Fruit fly (Drosophila melanogaster) whole organism, embryonic: Measurements from ENCODE around the gene CG6654.
A peak's percentile ranks its signal among the peaks of the same experiment; 100 is the strongest.

Experiments used
- B-H1 ChIP-seq: fragments of 200-800 bp; sonication (Bioruptor generic); IDR thresholded peaks from 3 replicates; pipeline ENCODE4 v1.3.6; 2022; ENCODE audit warnings: missing biosample characterization, missing genetic modification characterization
- CG11085 ChIP-seq: fragments of 200-800 bp; sonication (Bioruptor generic); IDR thresholded peaks from 2 replicates; pipeline ENCODE4 v1.3.6; 2022; ENCODE audit warnings: missing biosample characterization, missing genetic modification characterization
- CG11723 ChIP-seq: fragments of 200-800 bp; sonication (Bioruptor generic); optimal IDR thresholded peaks from 2 replicates; lab custom pipeline; 2017; ENCODE audit warnings: missing biosample characterization, mild to moderate bottlenecking, missing genetic modification characterization
- CG12236 ChIP-seq: fragments of 200-800 bp; sonication (Bioruptor generic); optimal IDR thresholded peaks from 2 replicates; lab custom pipeline; 2016; ENCODE audit warnings: missing biosample characterization, missing genetic modification characterization
- CG13424 ChIP-seq: fragments of 200-800 bp; sonication (Bioruptor generic); optimal IDR thresholded peaks from 2 replicates; lab custom pipeline; 2019; ENCODE audit warnings: missing biosample characterization, mild to moderate bottlenecking, missing genetic modification characterization, moderate library complexity
- CG14965 ChIP-seq: fragments of 200-800 bp; sonication (Bioruptor generic); optimal IDR thresholded peaks from 2 replicates; lab custom pipeline; 2016; ENCODE audit warnings: missing biosample characterization, missing genetic modification characterization, borderline replicate concordance
- CG2875 ChIP-seq: fragments of 200-800 bp; sonication (Bioruptor generic); optimal IDR thresholded peaks from 2 replicates; lab custom pipeline; 2017; ENCODE audit warnings: missing biosample characterization, mild to moderate bottlenecking, missing genetic modification characterization, missing genetic modification reagents
- CG5180 ChIP-seq: fragments of 200-800 bp; sonication (Bioruptor generic); optimal IDR thresholded peaks from 3 replicates; lab custom pipeline; 2017; ENCODE audit warnings: missing biosample characterization, missing genetic modification characterization, mild to moderate bottlenecking, moderate library complexity, missing genetic modification reagents
- CG6654 ChIP-seq: fragments of 200-800 bp; sonication (Bioruptor generic); optimal IDR thresholded peaks from 2 replicates; lab custom pipeline; 2017; ENCODE audit warnings: missing biosample characterization, mild to moderate bottlenecking, missing genetic modification characterization
- CG7556 ChIP-seq: fragments of 200-800 bp; sonication (Bioruptor generic); optimal IDR thresholded peaks from 2 replicates; lab custom pipeline; 2017; ENCODE audit warnings: missing biosample characterization, mild to moderate bottlenecking, missing genetic modification characterization
- CG7786 ChIP-seq: fragments of 200-800 bp; sonication (Bioruptor generic); optimal IDR thresholded peaks from 2 replicates; lab custom pipeline; 2016; ENCODE audit warnings: missing biosample characterization, missing genetic modification characterization
- CG8290 ChIP-seq, 3 experiments: fragments of 200-800 bp; sonication (Bioruptor generic); optimal IDR thresholded peaks; 2 replicates each; lab custom pipeline; 2016 to 2019; ENCODE audit warnings: missing biosample characterization in 3 of 3, missing genetic modification characterization in 3 of 3, mild to moderate bottlenecking in 2 of 3, moderate library complexity in 1 of 3
- CG9727 ChIP-seq: fragments of 200-800 bp; sonication (Bioruptor generic); optimal IDR thresholded peaks from 3 replicates; lab custom pipeline; 2017; ENCODE audit warnings: missing biosample characterization, mild to moderate bottlenecking, missing genetic modification characterization
- Dfd ChIP-seq, 2 experiments: fragments of >200 bp; optimal IDR thresholded peaks; 2 replicates each; lab custom pipeline; 2017; ENCODE audit warnings: missing biosample characterization in 2 of 2, missing genetic modification characterization in 2 of 2
- GATAe ChIP-seq: fragments of 200-800 bp; sonication (Bioruptor generic); conservative IDR thresholded peaks from 2 replicates; pipeline ENCODE4 v1.3.6; 2022; ENCODE audit warnings: missing biosample characterization, missing genetic modification characterization
- MESR4 ChIP-seq: fragments of 200-800 bp; sonication (Bioruptor generic); optimal IDR thresholded peaks from 2 replicates; lab custom pipeline; 2018; ENCODE audit warnings: missing biosample characterization, mild to moderate bottlenecking, missing genetic modification characterization, moderate library complexity
- MTF-1 ChIP-seq: fragments of 200-800 bp; sonication (Bioruptor generic); optimal IDR thresholded peaks from 2 replicates; lab custom pipeline; 2018; ENCODE audit warnings: missing biosample characterization, mild to moderate bottlenecking, missing genetic modification characterization, borderline replicate concordance
- Meics ChIP-seq: fragments of 200-800 bp; sonication (Bioruptor generic); optimal IDR thresholded peaks from 2 replicates; lab custom pipeline; 2017; ENCODE audit warnings: missing biosample characterization, mild to moderate bottlenecking, missing genetic modification characterization
- Myb ChIP-seq: fragments of 200-800 bp; sonication (Bioruptor generic); optimal IDR thresholded peaks from 2 replicates; lab custom pipeline; 2016; ENCODE audit warnings: missing biosample characterization, missing genetic modification characterization
- NfI ChIP-seq: fragments of 200-800 bp; sonication (Bioruptor generic); optimal IDR thresholded peaks from 3 replicates; lab custom pipeline; 2018; ENCODE audit warnings: missing biosample characterization, mild to moderate bottlenecking, missing genetic modification characterization, moderate library complexity
- PHDP ChIP-seq: fragments of 200-800 bp; sonication (Bioruptor generic); optimal IDR thresholded peaks from 3 replicates; lab custom pipeline; 2018; ENCODE audit warnings: missing biosample characterization, mild to moderate bottlenecking, missing genetic modification characterization, moderate library complexity
- Rx ChIP-seq: fragments of 200-800 bp; sonication (Bioruptor generic); IDR thresholded peaks from 2 replicates; pipeline ENCODE4 v1.3.6; 2022; ENCODE audit warnings: missing biosample characterization, missing genetic modification characterization
- Sin3A ChIP-seq: fragments of >200 bp; optimal IDR thresholded peaks from 2 replicates; lab custom pipeline; 2018
- Sox100B ChIP-seq: fragments of 200-800 bp; sonication (Bioruptor generic); optimal IDR thresholded peaks from 3 replicates; lab custom pipeline; 2018; ENCODE audit warnings: missing biosample characterization, mild to moderate bottlenecking, missing genetic modification characterization
- TFAM ChIP-seq: fragments of 200-800 bp; sonication (Bioruptor generic); optimal IDR thresholded peaks from 2 replicates; lab custom pipeline; 2017; ENCODE audit warnings: missing biosample characterization, missing genetic modification characterization, inconsistent platforms
- YL-1 ChIP-seq: fragments of 200-800 bp; sonication (Bioruptor generic); optimal IDR thresholded peaks from 3 replicates; lab custom pipeline; 2017; ENCODE audit warnings: missing biosample characterization, mild to moderate bottlenecking, missing genetic modification characterization
- amos ChIP-seq: fragments of 200-800 bp; sonication (Bioruptor generic); IDR thresholded peaks from 2 replicates; pipeline ENCODE4 v1.3.6; 2022; ENCODE audit warnings: missing biosample characterization, missing genetic modification characterization; ENCODE audit not compliant: partially characterized antibody
- aop ChIP-seq: fragments of 200-800 bp; sonication (Bioruptor generic); IDR thresholded peaks from 2 replicates; pipeline ENCODE4 v1.3.6; 2022; ENCODE audit warnings: missing biosample characterization, missing genetic modification characterization
- cg ChIP-seq: fragments of 200-800 bp; sonication (Bioruptor generic); optimal IDR thresholded peaks from 3 replicates; lab custom pipeline; 2019; ENCODE audit warnings: missing biosample characterization, mild to moderate bottlenecking, missing genetic modification characterization, moderate library complexity
- chinmo ChIP-seq: fragments of 200-800 bp; sonication (Bioruptor generic); IDR thresholded peaks from 4 replicates; pipeline ENCODE4 v1.3.6; 2022; ENCODE audit warnings: missing biosample characterization, missing genetic modification characterization; ENCODE audit not compliant: partially characterized antibody
- chm ChIP-seq: fragments of 200-800 bp; sonication (Bioruptor generic); IDR thresholded peaks from 2 replicates; pipeline ENCODE4 v1.3.6; 2022; ENCODE audit warnings: missing biosample characterization, missing genetic modification characterization
- ci ChIP-seq: fragments of 200-800 bp; sonication (Bioruptor generic); IDR thresholded peaks from 3 replicates; pipeline ENCODE4 v1.3.6; 2022; ENCODE audit warnings: missing biosample characterization, missing genetic modification characterization
- crol ChIP-seq: fragments of 200-800 bp; sonication (Bioruptor generic); IDR thresholded peaks from 2 replicates; pipeline ENCODE4 v1.3.6; 2022; ENCODE audit warnings: missing biosample characterization, missing genetic modification characterization
- esg ChIP-seq: fragments of 200-800 bp; sonication (Bioruptor generic); conservative IDR thresholded peaks from 2 replicates; pipeline ENCODE4 v1.3.6; 2022; ENCODE audit warnings: missing biosample characterization, missing genetic modification characterization
- ewg ChIP-seq: fragments of 200-800 bp; sonication (Bioruptor generic); optimal IDR thresholded peaks from 3 replicates; lab custom pipeline; 2017; ENCODE audit warnings: mild to moderate bottlenecking, missing biosample characterization, missing genetic modification reagents, missing genetic modification characterization
- exex ChIP-seq: fragments of 200-800 bp; sonication (Bioruptor generic); optimal IDR thresholded peaks from 4 replicates; lab custom pipeline; 2018; ENCODE audit warnings: missing biosample characterization, mild to moderate bottlenecking, missing genetic modification characterization, moderate library complexity
- gce ChIP-seq: fragments of 200-800 bp; sonication (Bioruptor generic); IDR thresholded peaks from 3 replicates; pipeline ENCODE4 v1.3.6; 2022; ENCODE audit warnings: missing biosample characterization, missing genetic modification characterization
- gem ChIP-seq: fragments of 200-800 bp; sonication (Bioruptor generic); optimal IDR thresholded peaks from 2 replicates; lab custom pipeline; 2019; ENCODE audit warnings: missing biosample characterization, mild to moderate bottlenecking, missing genetic modification characterization, moderate library complexity
- ham ChIP-seq: fragments of 200-800 bp; sonication (Bioruptor generic); IDR thresholded peaks from 2 replicates; pipeline ENCODE4 v1.3.6; 2022; ENCODE audit warnings: missing biosample characterization, missing genetic modification characterization
- ind ChIP-seq: fragments of 200-800 bp; sonication (Bioruptor generic); optimal IDR thresholded peaks from 3 replicates; lab custom pipeline; 2016; ENCODE audit warnings: missing biosample characterization, missing genetic modification characterization
- kni ChIP-seq: fragments of 200-800 bp; sonication (Bioruptor generic); optimal IDR thresholded peaks from 3 replicates; lab custom pipeline; 2017; ENCODE audit warnings: mild to moderate bottlenecking, missing biosample characterization, missing genetic modification reagents, missing genetic modification characterization
- lbe ChIP-seq: fragments of 200-800 bp; sonication (Bioruptor generic); optimal IDR thresholded peaks from 2 replicates; lab custom pipeline; 2016; ENCODE audit warnings: missing biosample characterization, mild to moderate bottlenecking, missing genetic modification characterization
- lilli ChIP-seq: fragments of 200-800 bp; sonication (Bioruptor generic); optimal IDR thresholded peaks from 3 replicates; lab custom pipeline; 2016; ENCODE audit warnings: missing biosample characterization, missing genetic modification characterization
- pita ChIP-seq: fragments of 200-800 bp; sonication (Bioruptor generic); optimal IDR thresholded peaks from 2 replicates; lab custom pipeline; 2017; ENCODE audit warnings: missing biosample characterization, mild to moderate bottlenecking, missing genetic modification characterization
- stc ChIP-seq: fragments of 200-800 bp; sonication (Bioruptor generic); IDR thresholded peaks from 2 replicates; pipeline ENCODE4 v1.3.6; 2022; ENCODE audit warnings: missing biosample characterization, missing genetic modification characterization
- tgo ChIP-seq: fragments of 200-800 bp; sonication (Bioruptor generic); IDR thresholded peaks from 3 replicates; pipeline ENCODE4 v1.3.6; 2022; ENCODE audit warnings: missing biosample characterization, missing genetic modification characterization
- wek ChIP-seq: fragments of 200-800 bp; sonication (Bioruptor generic); optimal IDR thresholded peaks from 3 replicates; lab custom pipeline; 2018; ENCODE audit warnings: missing biosample characterization, mild to moderate bottlenecking, missing genetic modification characterization, moderate library complexity

Gene CG6654

DNA sequence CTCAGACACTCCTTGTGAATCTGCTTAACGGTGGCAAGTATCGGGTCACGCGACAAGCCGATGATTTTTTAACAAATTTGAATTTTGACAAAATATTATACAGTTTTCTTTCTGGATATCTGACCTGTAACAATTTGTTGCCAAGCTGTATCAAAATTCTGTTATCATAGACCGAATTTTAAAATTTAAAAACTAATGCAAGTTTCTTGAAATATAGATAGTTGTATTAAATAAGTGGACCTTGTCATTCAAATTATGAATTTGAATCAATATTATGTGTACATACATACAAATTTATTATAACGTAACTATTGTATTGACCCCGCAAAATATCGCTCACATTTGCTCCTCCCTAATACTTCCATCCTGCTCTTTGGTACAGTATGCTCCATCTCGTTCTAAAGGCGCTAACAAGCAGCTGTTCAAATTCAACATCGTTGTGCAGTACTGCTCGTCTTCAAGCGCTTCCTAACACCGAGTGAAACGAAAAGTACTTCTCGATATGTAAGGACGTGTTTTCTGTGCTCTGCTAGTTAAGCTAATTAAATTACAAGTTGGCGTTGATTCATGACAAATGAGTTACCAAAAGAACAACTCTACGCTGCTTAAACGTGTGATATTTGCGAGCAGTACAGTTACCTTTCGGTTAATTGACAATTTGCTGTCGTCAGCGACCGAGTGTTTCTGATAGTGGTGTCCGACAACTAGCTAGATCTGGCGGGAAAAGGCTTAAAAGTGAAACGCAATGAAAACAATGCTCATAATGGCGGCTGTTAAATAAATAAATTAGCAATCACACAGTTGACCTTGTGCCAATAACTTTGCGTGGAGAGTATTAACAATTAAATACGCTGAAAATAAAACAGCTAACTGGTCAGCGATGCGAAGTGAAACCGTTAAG lies 17.1 kb downstream of the CG6654 start, which contains the start of the genes Kpc1 and CG42542 (continued):
- TF ChIP-seq chinmo (GFP tag; lab: Robert Waterston, UW): peak; percentile 88; the same call in 2 of the 4 replicates
- peak; percentile 2 for TF ChIP-seq CG5180
- peak; percentile 74 for TF ChIP-seq ci (GFP tag; lab: Robert Waterston, UW)
- TF ChIP-seq CG11085 (GFP tag; lab: Robert Waterston, UW): no peak; the same call in 1 of the 2 replicates
- TF ChIP-seq TFAM (GFP tag; lab: Kevin White, UChicago): no peak
- peak; percentile 75 for TF ChIP-seq CG7556
- no peak for TF ChIP-seq crol (GFP tag; lab: Robert Waterston, UW)
- TF ChIP-seq CG9727: peak; percentile 73
- TF ChIP-seq aop: no peak
- TF ChIP-seq wek: no peak
- peak; percentile 84 for TF ChIP-seq MESR4
- peak; percentile 76 for TF ChIP-seq ind
- no peak for TF ChIP-seq CG6654
- TF ChIP-seq exex: peak; percentile 40
- peak; percentile 47 for TF ChIP-seq NfI
- TF ChIP-seq lbe (GFP tag; lab: Kevin White, UChicago): no peak
- peak; percentile 80 for TF ChIP-seq Myb (GFP tag; lab: Kevin White, UChicago)
- TF ChIP-seq amos: peak; percentile 89
- TF ChIP-seq CG14965 (GFP tag; lab: Kevin White, UChicago): no peak
- no peak for TF ChIP-seq stc
- TF ChIP-seq CG2875 (GFP tag; lab: Kevin White, UChicago): no peak
- no peak for TF ChIP-seq GATAe
- TF ChIP-seq ham (GFP tag; lab: Robert Waterston, UW): no peak
- TF ChIP-seq gem (tag; lab: Kevin White, UChicago): no peak
- no peak for TF ChIP-seq PHDP (tag; lab: Kevin White, UChicago)
- TF ChIP-seq gce (GFP tag; lab: Robert Waterston, UW): no peak; the same call in 2 of the 3 replicates
- peak; percentile 64; the same call in 1 of the 2 replicates for TF ChIP-seq chm (GFP tag; lab: Robert Waterston, UW)
- peak; percentile 55; the same call in 2 of the 3 replicates for TF ChIP-seq tgo
- TF ChIP-seq pita (GFP tag; lab: Kevin White, UChicago): no peak
- peak; percentile 89 for TF ChIP-seq Sin3A (lab: Kevin White, UChicago)
- peak; percentile 39 for TF ChIP-seq kni (GFP tag; lab: Kevin White, UChicago)
- peak; percentile 63 for TF ChIP-seq YL-1 (GFP tag; lab: Kevin White, UChicago)
- peak; percentile 23 for TF ChIP-seq ewg
- TF ChIP-seq Meics: peak; percentile 64
- TF ChIP-seq CG7786 (GFP tag; lab: Kevin White, UChicago): peak; percentile 81
- no peak for TF ChIP-seq Sox100B (GFP tag; lab: Kevin White, UChicago)
- peak; percentile 89 for TF ChIP-seq lilli (GFP tag; lab: Kevin White, UChicago)
- peak; percentile 60 for TF ChIP-seq MTF-1
- no peak for TF ChIP-seq cg (GFP tag; lab: Kevin White, UChicago)
- TF ChIP-seq Rx: peak; percentile 47; the same call in 1 of the 2 replicates
- TF ChIP-seq CG12236 (GFP tag; lab: Kevin White, UChicago): peak; percentile 33
- TF ChIP-seq CG13424 (tag; lab: Kevin White, UChicago): peak; percentile 74
- TF ChIP-seq Dfd (GFP tag; optimal IDR thresholded peaks at IDR 0.05; lab: Kevin White, UChicago): no peak
- no peak; the same call in 2 of the 3 replicates for TF ChIP-seq B-H1 (GFP tag; lab: Robert Waterston, UW)
- peak; percentile 28; the same call in 1 of the 2 replicates for TF ChIP-seq esg (GFP tag; lab: Robert Waterston, UW)
- peak; percentile 56 for TF ChIP-seq CG11723 (GFP tag; lab: Kevin White, UChicago)
- TF ChIP-seq CG8290 (GFP tag; optimal IDR thresholded peaks at IDR 0.05; lab: Kevin White, UChicago): peak; percentile 43
- peak; percentile 18 to 92 for TF ChIP-seq CG8290 (tag; optimal IDR thresholded peaks at IDR 0.05; lab: Kevin White, UChicago)
